Worm (Caenorhabditis elegans): ENCODE results near the gene srbc-26.

ce11 chrV:17212743-17213142 lies 41.1 kb downstream of the srbc-26 start, which contains the start of gene srh-113:
- TF ChIP-seq nhr-12 (tag; optimal IDR thresholded peaks at IDR 0.05), result no peak
- TF ChIP-seq lsy-2 (tag; optimal IDR thresholded peaks at IDR 0.05), result no peak
- no peak for TF ChIP-seq ztf-11 (tag; optimal IDR thresholded peaks at IDR 0.05)
- TF ChIP-seq unc-62 (GFP tag; optimal IDR thresholded peaks at IDR 0.05), result no peak
- TF ChIP-seq nhr-237 (tag; optimal IDR thresholded peaks at IDR 0.05), result no peak
- TF ChIP-seq blmp-1 (tag; optimal IDR thresholded peaks at IDR 0.05; ENCODE audit: insufficient read depth), result no peak
- TF ChIP-seq nhr-11 (tag; optimal IDR thresholded peaks at IDR 0.05), result no peak
- TF ChIP-seq lin-11 (tag; optimal IDR thresholded peaks at IDR 0.05), result no peak
- no peak for TF ChIP-seq nhr-77 (tag; optimal IDR thresholded peaks at IDR 0.05)
- no peak for TF ChIP-seq mdl-1 (tag; optimal IDR thresholded peaks at IDR 0.05)
- TF ChIP-seq nhr-129 (tag; optimal IDR thresholded peaks at IDR 0.05), result no peak

Data from whole organism, L2 larva.